In the genomic region with DNA sequence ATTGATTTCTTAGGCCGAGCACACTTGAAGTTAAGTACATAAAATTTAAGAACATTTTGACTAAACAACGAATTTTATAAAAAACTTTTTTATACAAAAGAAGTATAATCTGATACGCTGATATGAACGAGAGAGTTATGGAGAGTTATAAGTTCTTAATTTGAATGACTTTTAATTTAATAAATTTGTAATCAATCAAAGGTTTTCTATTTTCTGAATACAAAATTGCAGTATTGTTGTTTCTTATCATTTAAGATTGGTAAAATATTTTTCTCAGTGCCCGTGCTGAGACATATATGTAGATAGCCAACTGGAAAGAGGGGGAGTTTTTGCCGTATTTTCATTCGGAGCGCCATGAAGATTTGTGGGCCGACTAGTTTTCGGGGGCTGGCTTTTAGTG, we compare ENCODE assay signal across 2 fruit fly cellular contexts.
TF ChIP-seq lines count a peak whose summit lies in the region.

No protein-coding gene starts in this region.

- TF ChIP-seq CTCF in whole organism, embryonic (GFP tag; optimal IDR thresholded peaks at IDR 0.05; lab: Kevin White, UChicago) = no peak

TF ChIP-seq in whole organism, embryonic, 481 proteins besides CTCF, POLR2A, EP300 and RAD21 (continues in another document):
- no peak for TF ChIP-seq CG16863 (GFP tag; optimal IDR thresholded peaks at IDR 0.05; lab: Kevin White, UChicago)
- peak; percentile 75 for TF ChIP-seq gem (tag; optimal IDR thresholded peaks at IDR 0.05; lab: Kevin White, UChicago)
- no peak for TF ChIP-seq Dll (GFP tag; IDR thresholded peaks at IDR 0.05; lab: Robert Waterston, UW; ENCODE audit: partially characterized antibody)
- TF ChIP-seq tgo (GFP tag; IDR thresholded peaks at IDR 0.05; lab: Robert Waterston, UW) = no peak
- TF ChIP-seq trem (tag; optimal IDR thresholded peaks at IDR 0.05; lab: Kevin White, UChicago) = peak; percentile 31
- TF ChIP-seq E2f2 (GFP tag; IDR thresholded peaks at IDR 0.05; lab: Robert Waterston, UW) = no peak
- TF ChIP-seq gce (GFP tag; IDR thresholded peaks at IDR 0.05; lab: Robert Waterston, UW) = no peak
- TF ChIP-seq CG5245 (GFP tag; optimal IDR thresholded peaks at IDR 0.05; lab: Kevin White, UChicago) = no peak
- TF ChIP-seq CG6175 (GFP tag; IDR thresholded peaks at IDR 0.05; lab: Robert Waterston, UW) = no peak
- TF ChIP-seq Pdp1 (GFP tag; optimal IDR thresholded peaks at IDR 0.05; lab: Kevin White, UChicago) = no peak
- TF ChIP-seq NK7.1 (GFP tag; optimal IDR thresholded peaks at IDR 0.05; lab: Kevin White, UChicago) = no peak
- TF ChIP-seq HLH3B (GFP tag; IDR thresholded peaks at IDR 0.05; lab: Robert Waterston, UW) = no peak
- TF ChIP-seq grau (tag; optimal IDR thresholded peaks at IDR 0.05; lab: Kevin White, UChicago) = peak; percentile 59
- no peak for TF ChIP-seq Rfx (GFP tag; IDR thresholded peaks at IDR 0.05; lab: Robert Waterston, UW)
- no peak for TF ChIP-seq wek (GFP tag; optimal IDR thresholded peaks at IDR 0.05; lab: Kevin White, UChicago)
- no peak for TF ChIP-seq emc (GFP tag; optimal IDR thresholded peaks at IDR 0.05; lab: Kevin White, UChicago)
- no peak for TF ChIP-seq en (GFP tag; optimal IDR thresholded peaks at IDR 0.05; lab: Kevin White, UChicago)
- TF ChIP-seq sens-2 (GFP tag; IDR thresholded peaks at IDR 0.05; lab: Robert Waterston, UW) = no peak
- no peak for TF ChIP-seq grn (GFP tag; optimal IDR thresholded peaks at IDR 0.05; lab: Kevin White, UChicago)
- TF ChIP-seq CG9727 (GFP tag; optimal IDR thresholded peaks at IDR 0.05; lab: Kevin White, UChicago) = peak; percentile 8
- peak; percentile 49 for TF ChIP-seq Nf-YB (GFP tag; optimal IDR thresholded peaks at IDR 0.05; lab: Kevin White, UChicago)
- TF ChIP-seq Antp (GFP tag; optimal IDR thresholded peaks at IDR 0.05; lab: Kevin White, UChicago) = no peak
- TF ChIP-seq dimm (GFP tag; IDR thresholded peaks at IDR 0.05; lab: Robert Waterston, UW) = no peak
- TF ChIP-seq gt (GFP tag; IDR thresholded peaks at IDR 0.05; lab: Robert Waterston, UW) = no peak
- no peak for TF ChIP-seq peb (GFP tag; IDR thresholded peaks at IDR 0.05; lab: Robert Waterston, UW)
- peak; percentile 63 for TF ChIP-seq CG8924 (tag; optimal IDR thresholded peaks at IDR 0.05; lab: Kevin White, UChicago)
- no peak for TF ChIP-seq Rx (GFP tag; IDR thresholded peaks at IDR 0.05; lab: Robert Waterston, UW)
- TF ChIP-seq cas (GFP tag; IDR thresholded peaks at IDR 0.05; lab: Robert Waterston, UW) = no peak
- TF ChIP-seq mld (GFP tag; IDR thresholded peaks at IDR 0.05; lab: Robert Waterston, UW; ENCODE audit: partially characterized antibody) = no peak
- TF ChIP-seq CG3726 (GFP tag; IDR thresholded peaks at IDR 0.05; lab: Robert Waterston, UW) = no peak
- no peak for TF ChIP-seq crol (GFP tag; IDR thresholded peaks at IDR 0.05; lab: Robert Waterston, UW)
- TF ChIP-seq CG14860 (GFP tag; IDR thresholded peaks at IDR 0.05; lab: Robert Waterston, UW; ENCODE audit: partially characterized antibody) = no peak
- TF ChIP-seq CG2678 (tag; optimal IDR thresholded peaks at IDR 0.05; lab: Kevin White, UChicago) = peak; percentile 52
- peak; percentile 70 for TF ChIP-seq CG12391 (tag; optimal IDR thresholded peaks at IDR 0.05; lab: Kevin White, UChicago)
- TF ChIP-seq Xrp1 (GFP tag; IDR thresholded peaks at IDR 0.05; lab: Robert Waterston, UW) = peak; percentile 37; the same call in 1 of the 2 replicates
- peak; percentile 58 for TF ChIP-seq PHDP (tag; optimal IDR thresholded peaks at IDR 0.05; lab: Kevin White, UChicago)
- no peak for TF ChIP-seq CG14050 (GFP tag; IDR thresholded peaks at IDR 0.05; lab: Robert Waterston, UW)
- no peak for TF ChIP-seq sc (optimal IDR thresholded peaks at IDR 0.05; lab: Kevin White, UChicago)
- TF ChIP-seq sc (GFP tag; optimal IDR thresholded peaks at IDR 0.05; lab: Kevin White, UChicago) = peak; percentile 57
- TF ChIP-seq C15 (GFP tag; IDR thresholded peaks at IDR 0.05; lab: Robert Waterston, UW) = no peak
- TF ChIP-seq CG17328 (GFP tag; IDR thresholded peaks at IDR 0.05; lab: Robert Waterston, UW) = no peak
- peak; percentile 77 for TF ChIP-seq CG10979 (tag; optimal IDR thresholded peaks at IDR 0.05; lab: Kevin White, UChicago)
- no peak for TF ChIP-seq CG9817 (tag; optimal IDR thresholded peaks at IDR 0.05; lab: Kevin White, UChicago)
- TF ChIP-seq Xbp1 (GFP tag; optimal IDR thresholded peaks at IDR 0.05; lab: Kevin White, UChicago) = peak; percentile 4
- TF ChIP-seq Abd-B (GFP tag; optimal IDR thresholded peaks at IDR 0.05; lab: Kevin White, UChicago) = peak; percentile 49

TF ChIP-seq in whole organism, prepupa, 60 proteins besides CTCF, POLR2A, EP300 and RAD21:
- TF ChIP-seq cyc (GFP tag; optimal IDR thresholded peaks at IDR 0.05; lab: Kevin White, UChicago) = no peak
- TF ChIP-seq CG15336 (GFP tag; IDR thresholded peaks at IDR 0.05; lab: Robert Waterston, UW) = peak; percentile 46
- TF ChIP-seq CG4318 (GFP tag; optimal IDR thresholded peaks at IDR 0.05; lab: Kevin White, UChicago) = peak; percentile 8
- TF ChIP-seq Hr4 (GFP tag; optimal IDR thresholded peaks at IDR 0.05; lab: Kevin White, UChicago) = peak; percentile 27
- TF ChIP-seq CG32006 (GFP tag; optimal IDR thresholded peaks at IDR 0.05; lab: Kevin White, UChicago) = peak; percentile 63
- no peak for TF ChIP-seq CG10631 (GFP tag; optimal IDR thresholded peaks at IDR 0.05; lab: Kevin White, UChicago)

Comparison
In these comparisons a context has a peak if more than half of its experiments do, and no peak if none do; other contexts are left out.
1. Of the 7 proteins assayed by ChIP-seq in both whole organism, embryonic and whole organism, prepupa: peak only in whole organism, embryonic: Blimp-1 and Sox102F; only in whole organism, prepupa: none; in both: none; in neither: 5.